Worm (Caenorhabditis elegans) whole organism, L1 larva: ENCODE results near the gene H01G02.3.

Experiments
- C16A3.4 ChIP-seq: fragments of 150-350 bp; optimal IDR thresholded peaks from 2 replicates; lab custom pipeline; 2014; ENCODE audit warnings: missing biosample characterization, missing genetic modification characterization
- Y116A8C.19 ChIP-seq: sonication (generic microtip); optimal IDR thresholded peaks from 2 replicates; lab custom pipeline; 2016; ENCODE audit warnings: missing compliant biosample characterization, missing genetic modification characterization, borderline replicate concordance
- ama-1 ChIP-seq: fragments of 150-350 bp; optimal IDR thresholded peaks from 2 replicates; lab custom pipeline; 2014
- ceh-63 ChIP-seq: fragments of 200-800 bp; sonication (Bioruptor generic); optimal IDR thresholded peaks from 2 replicates; lab custom pipeline; 2018; ENCODE audit warnings: mild to moderate bottlenecking, missing genetic modification characterization, missing compliant biosample characterization
- lin-15B ChIP-seq: fragments of 150-350 bp; sonication (generic microtip); optimal IDR thresholded peaks from 3 replicates; lab custom pipeline; 2014; ENCODE audit warnings: missing biosample characterization, missing genetic modification characterization
- mdl-1 ChIP-seq, 2 experiments: fragments of 150-350 bp; optimal IDR thresholded peaks; 2 replicates each; lab custom pipeline; 2014 to 2017; ENCODE audit warnings: missing biosample characterization in 2 of 2, missing genetic modification characterization in 2 of 2, inconsistent platforms in 1 of 2
- nhr-90 ChIP-seq: sonication (generic microtip); optimal IDR thresholded peaks from 2 replicates; lab custom pipeline; 2016; ENCODE audit warnings: mild to moderate bottlenecking, missing genetic modification characterization, missing compliant biosample characterization; ENCODE audit not compliant: poor library complexity
- pqm-1 ChIP-seq: sonication (generic microtip); optimal IDR thresholded peaks from 3 replicates; lab custom pipeline; 2017; ENCODE audit warnings: missing biosample characterization, missing genetic modification characterization
- snpc-4 ChIP-seq: fragments of 150-350 bp; optimal IDR thresholded peaks from 2 replicates; lab custom pipeline; 2014; ENCODE audit warnings: missing biosample characterization, missing genetic modification characterization
- tbx-2 ChIP-seq: sonication (generic microtip); optimal IDR thresholded peaks from 2 replicates; lab custom pipeline; 2016; ENCODE audit warnings: missing genetic modification characterization, missing compliant biosample characterization
- unc-130 ChIP-seq: fragments of 150-350 bp; optimal IDR thresholded peaks from 2 replicates; lab custom pipeline; 2017; ENCODE audit warnings: missing biosample characterization, missing genetic modification characterization, inconsistent platforms
- unc-86 ChIP-seq: sonication (generic microtip); optimal IDR thresholded peaks from 2 replicates; lab custom pipeline; 2016; ENCODE audit warnings: missing genetic modification characterization, missing compliant biosample characterization
- zag-1 ChIP-seq: fragments of 150-350 bp; optimal IDR thresholded peaks from 2 replicates; lab custom pipeline; 2014; ENCODE audit warnings: missing biosample characterization, missing genetic modification characterization
- ztf-11 ChIP-seq, 2 experiments: sonication (generic microtip); optimal IDR thresholded peaks; 2 replicates each; lab custom pipeline; 2016 to 2017; ENCODE audit warnings: missing genetic modification characterization in 2 of 2, missing biosample characterization in 1 of 2, missing compliant biosample characterization in 1 of 2

DNA sequence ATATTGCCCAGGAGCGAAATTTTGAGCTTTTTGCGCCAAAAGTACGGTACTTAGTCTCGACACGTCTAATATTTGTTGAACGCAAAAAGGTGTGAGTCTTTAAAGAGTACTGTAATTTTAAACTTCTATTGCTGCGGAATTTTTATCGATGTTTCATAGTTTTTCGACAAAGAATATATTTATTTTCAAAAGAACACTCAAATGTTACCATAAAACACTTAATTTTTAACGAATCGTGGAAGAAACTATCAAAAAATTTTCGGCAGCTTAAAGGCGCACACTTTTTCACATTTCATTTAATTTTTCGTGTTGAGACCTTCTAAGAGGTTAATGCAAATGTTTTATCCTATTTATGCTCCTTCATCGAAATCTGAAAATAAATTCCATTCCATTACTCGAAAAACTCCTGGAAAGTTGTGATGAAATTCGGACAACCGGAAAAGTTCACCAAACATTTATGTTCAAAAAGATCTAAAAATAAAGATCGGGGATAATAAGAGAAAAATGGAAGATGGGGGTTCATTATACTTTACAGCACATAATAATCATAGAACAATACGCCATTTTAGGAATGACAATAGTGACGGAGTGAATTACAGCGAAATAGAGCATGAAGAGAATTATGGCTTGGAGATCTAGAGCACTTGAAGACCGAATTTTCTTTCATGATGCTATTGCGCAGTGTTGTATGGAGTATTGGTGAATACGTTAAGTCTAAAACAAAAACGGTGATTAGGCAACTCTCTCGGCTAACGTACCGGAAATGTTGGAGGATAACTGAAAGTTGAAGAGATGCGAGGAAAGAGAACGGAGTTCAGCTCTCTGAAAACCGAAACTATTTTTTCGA is 27.9 kb upstream of the H01G02.3 start:
- TF ChIP-seq pqm-1 (tag; lab: Kevin White, UChicago) (no peak), ama-1 (lab: Kevin White, UChicago) (peak; percentile 81), ceh-63 (GFP tag; lab: Kevin White, UChicago) (no peak), ztf-11 (tag; optimal IDR thresholded peaks at IDR 0.05; lab: Kevin White, UChicago) (no peak), C16A3.4 (tag; lab: Kevin White, UChicago) (no peak), zag-1 (no peak), unc-130 (tag; lab: Kevin White, UChicago) (no peak), tbx-2 (tag; lab: Kevin White, UChicago) (no peak), mdl-1 (tag; optimal IDR thresholded peaks at IDR 0.05; lab: Kevin White, UChicago) (no peak), unc-86 (no peak), Y116A8C.19 (tag; lab: Kevin White, UChicago) (no peak), lin-15B (tag; lab: Kevin White, UChicago) (no peak), nhr-90 (tag; lab: Kevin White, UChicago) (peak; percentile 27), snpc-4 (tag; lab: Kevin White, UChicago) (no peak)
